In the genomic region with DNA sequence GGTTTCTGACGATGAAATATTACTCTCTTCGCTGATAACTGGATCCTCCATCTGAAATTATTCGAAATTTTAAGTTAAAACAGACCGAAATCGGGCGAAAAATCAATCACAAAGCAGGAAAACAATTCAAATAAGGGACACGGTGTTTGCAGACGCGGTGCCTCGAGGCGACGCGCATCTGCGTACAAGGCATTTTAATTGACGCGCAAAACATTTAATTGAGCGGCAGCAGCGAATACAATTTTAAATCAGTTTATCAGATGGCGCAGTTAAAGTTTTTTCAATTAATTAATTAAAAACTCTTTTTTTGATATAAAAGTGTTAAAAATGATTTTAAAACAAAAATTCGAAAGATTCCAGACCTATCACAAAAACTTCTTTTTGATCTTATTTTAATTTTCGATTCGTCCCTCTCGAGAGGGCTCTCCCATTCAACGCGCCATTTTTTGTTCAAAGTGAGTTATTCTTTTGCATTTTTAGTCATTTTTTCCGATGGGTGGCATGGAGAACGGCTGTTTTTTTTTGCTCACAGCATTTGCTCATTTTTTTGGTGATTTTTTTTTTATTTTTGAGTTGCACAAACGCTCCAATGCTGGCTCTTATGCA, we compare ENCODE assay signal across 4 worm cellular contexts.
TF ChIP-seq lines count a peak whose summit lies in the region.

Gene phf-10, minus strand, starts transcription at position 81 of the 606 bp plus-strand sequence.

TF ChIP-seq in whole organism, L1 larva, 84 proteins besides CTCF, POLR2A, EP300 and RAD21 (continued from another document and continues in another):
- peak; percentile 19 for TF ChIP-seq unc-130 (tag; optimal IDR thresholded peaks at IDR 0.05; lab: Kevin White, UChicago)
- no peak for TF ChIP-seq C34B4.2 (tag; optimal IDR thresholded peaks at IDR 0.05; lab: Kevin White, UChicago)
- TF ChIP-seq nhr-71 (tag; optimal IDR thresholded peaks at IDR 0.05; lab: Kevin White, UChicago), result no peak
- no peak for TF ChIP-seq zip-4 (GFP tag; optimal IDR thresholded peaks at IDR 0.05; lab: Kevin White, UChicago)
- TF ChIP-seq nhr-76 (tag; optimal IDR thresholded peaks at IDR 0.05; lab: Kevin White, UChicago), result no peak
- peak; percentile 56 for TF ChIP-seq snu-23 (GFP tag; optimal IDR thresholded peaks at IDR 0.05; lab: Kevin White, UChicago)
- no peak for TF ChIP-seq skn-1 (tag; optimal IDR thresholded peaks at IDR 0.05; lab: Kevin White, UChicago)
- TF ChIP-seq mab-9 (GFP tag; IDR thresholded peaks at IDR 0.05; lab: Robert Waterston, UW), result no peak
- TF ChIP-seq vab-15 (tag; optimal IDR thresholded peaks at IDR 0.05; lab: Kevin White, UChicago), result no peak
- no peak for TF ChIP-seq ets-5 (GFP tag; IDR thresholded peaks at IDR 0.05; lab: Robert Waterston, UW)
- TF ChIP-seq efl-3 (GFP tag; optimal IDR thresholded peaks at IDR 0.05; lab: Kevin White, UChicago), result no peak
- TF ChIP-seq ceh-90 (tag; optimal IDR thresholded peaks at IDR 0.05; lab: Kevin White, UChicago), result no peak
- TF ChIP-seq ama-1 (optimal IDR thresholded peaks at IDR 0.05; lab: Kevin White, UChicago), result no peak
- TF ChIP-seq sup-37 (GFP tag; optimal IDR thresholded peaks at IDR 0.05; lab: Kevin White, UChicago), result no peak
- TF ChIP-seq sox-4 (tag; optimal IDR thresholded peaks at IDR 0.05; lab: Kevin White, UChicago), result no peak
- TF ChIP-seq lin-15B (tag; optimal IDR thresholded peaks at IDR 0.05; lab: Kevin White, UChicago), result no peak
- no peak for TF ChIP-seq rnt-1 (tag; optimal IDR thresholded peaks at IDR 0.05; lab: Kevin White, UChicago)
- TF ChIP-seq F16B12.6 (tag; optimal IDR thresholded peaks at IDR 0.05; lab: Kevin White, UChicago), result peak; percentile 83
- peak; percentile 60 for TF ChIP-seq nhr-47 (tag; optimal IDR thresholded peaks at IDR 0.05; lab: Kevin White, UChicago)
- no peak for TF ChIP-seq mdl-1 (tag; optimal IDR thresholded peaks at IDR 0.05; lab: Kevin White, UChicago)
- no peak for TF ChIP-seq unc-86 (tag; optimal IDR thresholded peaks at IDR 0.05; lab: Kevin White, UChicago)
- peak in 1 of 3 experiments; percentile 6 for TF ChIP-seq ceh-82 (tag; optimal IDR thresholded peaks at IDR 0.05; lab: Kevin White, UChicago)
- no peak for TF ChIP-seq jun-1 (tag; optimal IDR thresholded peaks at IDR 0.05; lab: Kevin White, UChicago)
- TF ChIP-seq swsn-7 (tag; optimal IDR thresholded peaks at IDR 0.05; lab: Kevin White, UChicago), result peak; percentile 41
- no peak for TF ChIP-seq ces-1 (GFP tag; optimal IDR thresholded peaks at IDR 0.05; lab: Kevin White, UChicago)
- TF ChIP-seq ztf-4 (tag; optimal IDR thresholded peaks at IDR 0.05; lab: Kevin White, UChicago), result no peak
- no peak for TF ChIP-seq lin-14 (GFP tag; optimal IDR thresholded peaks at IDR 0.05; lab: Kevin White, UChicago)
- TF ChIP-seq zag-1 (tag; optimal IDR thresholded peaks at IDR 0.05; lab: Kevin White, UChicago), result no peak
- TF ChIP-seq Y116A8C.19 (tag; optimal IDR thresholded peaks at IDR 0.05; lab: Kevin White, UChicago; ENCODE audit: borderline replicate concordance), result no peak
- TF ChIP-seq ceh-8 (GFP tag; optimal IDR thresholded peaks at IDR 0.05; lab: Kevin White, UChicago), result no peak
- TF ChIP-seq nhr-20 (tag; optimal IDR thresholded peaks at IDR 0.05; lab: Kevin White, UChicago), result peak; percentile 44
- peak; percentile 9 for TF ChIP-seq mep-1 (tag; optimal IDR thresholded peaks at IDR 0.05; lab: Kevin White, UChicago)

TF ChIP-seq in whole organism, L4 larva, 104 proteins besides CTCF, POLR2A, EP300 and RAD21 (continued from another document):
- TF ChIP-seq nhr-25 (tag; optimal IDR thresholded peaks at IDR 0.05; lab: Kevin White, UChicago; ENCODE audit: borderline replicate concordance, insufficient read depth) (no peak), dpl-1 (GFP tag; optimal IDR thresholded peaks at IDR 0.05; lab: Kevin White, UChicago) (peak; percentile 61), daf-12 (tag; optimal IDR thresholded peaks at IDR 0.05; lab: Kevin White, UChicago) (no peak), zip-2 (tag; optimal IDR thresholded peaks at IDR 0.05; lab: Kevin White, UChicago) (no peak), duxl-1 (tag; optimal IDR thresholded peaks at IDR 0.05; lab: Kevin White, UChicago; ENCODE audit: poor library complexity) (no peak), ceh-44 (GFP tag; IDR thresholded peaks at IDR 0.05; lab: Robert Waterston, UW) (no peak), lin-15B (tag; optimal IDR thresholded peaks at IDR 0.05; lab: Kevin White, UChicago) (no peak), sdz-12 (GFP tag; optimal IDR thresholded peaks at IDR 0.05; lab: Kevin White, UChicago) (no peak), mdt-29 (GFP tag; IDR thresholded peaks at IDR 0.05; lab: Robert Waterston, UW) (no peak), set-16 (GFP tag; IDR thresholded peaks at IDR 0.05; lab: Robert Waterston, UW) (no peak), F49E8.2 (tag; optimal IDR thresholded peaks at IDR 0.05; lab: Kevin White, UChicago; ENCODE audit: borderline replicate concordance) (no peak), nhr-6 (tag; optimal IDR thresholded peaks at IDR 0.05; lab: Kevin White, UChicago) (peak; percentile 14), ctbp-1 (GFP tag; IDR thresholded peaks at IDR 0.05; lab: Robert Waterston, UW) (no peak), zag-1 (tag; optimal IDR thresholded peaks at IDR 0.05; lab: Kevin White, UChicago) (no peak), nhr-42 (GFP tag; IDR thresholded peaks at IDR 0.05; lab: Robert Waterston, UW) (no peak)

TF ChIP-seq in whole organism, late embryonic, 69 proteins besides CTCF, POLR2A, EP300 and RAD21 (continued from another document):
- TF ChIP-seq ttx-3 (tag; optimal IDR thresholded peaks at IDR 0.05; lab: Kevin White, UChicago) (peak; percentile 18), elt-2 (tag; optimal IDR thresholded peaks at IDR 0.05; lab: Kevin White, UChicago) (peak; percentile 14), tbx-2 (tag; optimal IDR thresholded peaks at IDR 0.05; lab: Kevin White, UChicago) (no peak)

TF ChIP-seq in whole organism, young adult, 124 proteins besides CTCF, POLR2A, EP300 and RAD21 (continued from another document):
- TF ChIP-seq fkh-3 (tag; optimal IDR thresholded peaks at IDR 0.05; lab: Kevin White, UChicago) (no peak), mel-28 (tag; optimal IDR thresholded peaks at IDR 0.05; lab: Kevin White, UChicago; ENCODE audit: borderline replicate concordance) (no peak), mcd-1 (GFP tag; IDR thresholded peaks at IDR 0.05; lab: Robert Waterston, UW) (peak; percentile 50; the same call in 1 of the 2 replicates), ceh-40 (GFP tag; IDR thresholded peaks at IDR 0.05; lab: Robert Waterston, UW) (no peak), T26A5.8 (tag; optimal IDR thresholded peaks at IDR 0.05; lab: Kevin White, UChicago) (no peak), ztf-22 (GFP tag; optimal IDR thresholded peaks at IDR 0.05; lab: Kevin White, UChicago) (no peak), F22D6.2 (tag; optimal IDR thresholded peaks at IDR 0.05; lab: Kevin White, UChicago) (no peak), hmg-1.2 (GFP tag; IDR thresholded peaks at IDR 0.05; lab: Robert Waterston, UW) (peak; percentile 16; the same call in 1 of the 2 replicates), Y79H2A.3 (GFP tag; conservative IDR thresholded peaks at IDR 0.05; lab: Robert Waterston, UW) (no peak), F10E7.11 (tag; optimal IDR thresholded peaks at IDR 0.05; lab: Kevin White, UChicago) (no peak), bed-1 (GFP tag; IDR thresholded peaks at IDR 0.05; lab: Robert Waterston, UW) (no peak), lsy-27 (tag; optimal IDR thresholded peaks at IDR 0.05; lab: Kevin White, UChicago; ENCODE audit: borderline replicate concordance, insufficient read depth) (no peak), hrde-1 (tag; optimal IDR thresholded peaks at IDR 0.05; lab: Kevin White, UChicago; ENCODE audit: borderline replicate concordance) (no peak), rpc-1 (optimal IDR thresholded peaks at IDR 0.05; lab: Kevin White, UChicago) (no peak), rpc-1 (tag; optimal IDR thresholded peaks at IDR 0.05; lab: Kevin White, UChicago) (no peak), C17E4.6 (GFP tag; IDR thresholded peaks at IDR 0.05; lab: Robert Waterston, UW) (no peak), lin-26 (GFP tag; IDR thresholded peaks at IDR 0.05; lab: Robert Waterston, UW) (no peak), akir-1 (GFP tag; optimal IDR thresholded peaks at IDR 0.05; lab: Kevin White, UChicago) (no peak), him-1 (tag; optimal IDR thresholded peaks at IDR 0.05; lab: Kevin White, UChicago) (no peak), ama-1 (optimal IDR thresholded peaks at IDR 0.05; lab: Kevin White, UChicago) (no peak), ama-1 (GFP tag; optimal IDR thresholded peaks at IDR 0.05; lab: Kevin White, UChicago) (no peak), nhr-179 (tag; optimal IDR thresholded peaks at IDR 0.05; lab: Kevin White, UChicago) (no peak), sptf-2 (GFP tag; optimal IDR thresholded peaks at IDR 0.05; lab: Kevin White, UChicago) (no peak), F37B4.10 (GFP tag; IDR thresholded peaks at IDR 0.05; lab: Robert Waterston, UW) (no peak), snpc-1.3 (tag; optimal IDR thresholded peaks at IDR 0.05; lab: Kevin White, UChicago; ENCODE audit: insufficient read depth) (no peak), Y53G8AR.9 (GFP tag; conservative IDR thresholded peaks at IDR 0.05; lab: Robert Waterston, UW) (no peak), lir-1 (GFP tag; conservative IDR thresholded peaks at IDR 0.05; lab: Robert Waterston, UW) (no peak), snpc-4 (GFP tag; optimal IDR thresholded peaks at IDR 0.05; lab: Kevin White, UChicago) (no peak), snpc-4 (tag; optimal IDR thresholded peaks at IDR 0.05; lab: Kevin White, UChicago) (peak in 1 of 4 experiments; percentile 25), sdz-38 (tag; optimal IDR thresholded peaks at IDR 0.05; lab: Kevin White, UChicago) (no peak), ceh-58 (GFP tag; IDR thresholded peaks at IDR 0.05; lab: Robert Waterston, UW) (no peak), ets-4 (GFP tag; optimal IDR thresholded peaks at IDR 0.05; lab: Kevin White, UChicago) (no peak), Y53F4B.3 (GFP tag; IDR thresholded peaks at IDR 0.05; lab: Robert Waterston, UW) (no peak), dox-1 (GFP tag; IDR thresholded peaks at IDR 0.05; lab: Robert Waterston, UW) (0 out of 2 replicates have a peak, but pooled peaks have one; percentile 27), gei-17 (GFP tag; optimal IDR thresholded peaks at IDR 0.05; lab: Kevin White, UChicago) (no peak), F57A8.1 (GFP tag; optimal IDR thresholded peaks at IDR 0.05; lab: Kevin White, UChicago) (no peak), ztf-18 (tag; optimal IDR thresholded peaks at IDR 0.05; lab: Kevin White, UChicago) (no peak), hmg-20 (GFP tag; IDR thresholded peaks at IDR 0.05; lab: Robert Waterston, UW) (no peak), T07F8.4 (tag; optimal IDR thresholded peaks at IDR 0.05; lab: Kevin White, UChicago) (no peak), hsf-1 (GFP tag; IDR thresholded peaks at IDR 0.05; lab: Robert Waterston, UW) (no peak), unc-130 (GFP tag; optimal IDR thresholded peaks at IDR 0.05; lab: Kevin White, UChicago) (no peak), let-526 (GFP tag; IDR thresholded peaks at IDR 0.05; lab: Robert Waterston, UW) (no peak), snpc-3.4 (tag; optimal IDR thresholded peaks at IDR 0.05; lab: Kevin White, UChicago) (no peak), F49E8.2 (tag; optimal IDR thresholded peaks at IDR 0.05; lab: Kevin White, UChicago; ENCODE audit: insufficient read depth) (no peak), ceh-79 (tag; optimal IDR thresholded peaks at IDR 0.05; lab: Kevin White, UChicago) (no peak), nfyb-1 (GFP tag; IDR thresholded peaks at IDR 0.05; lab: Robert Waterston, UW) (no peak), lsl-1 (GFP tag; optimal IDR thresholded peaks at IDR 0.05; lab: Kevin White, UChicago) (peak; percentile 19), xnd-1 (tag; optimal IDR thresholded peaks at IDR 0.05; lab: Kevin White, UChicago) (peak; percentile 32), somi-1 (GFP tag; optimal IDR thresholded peaks at IDR 0.05; lab: Kevin White, UChicago) (no peak), nhr-120 (GFP tag; IDR thresholded peaks at IDR 0.05; lab: Robert Waterston, UW) (no peak), K11D2.4 (GFP tag; IDR thresholded peaks at IDR 0.05; lab: Robert Waterston, UW) (no peak), madf-8 (GFP tag; conservative IDR thresholded peaks at IDR 0.05; lab: Robert Waterston, UW) (0 out of 2 replicates have a peak, but pooled peaks have one; percentile 26)
TF ChIP-seq in whole organism, young adult: peak in this region for 13.
